Worm (Caenorhabditis elegans) whole organism, mixed stage, embryonic: ENCODE results near the gene R05D3.8.

Experiments used
- M03D4.4 ChIP-seq: sonication (generic microtip); optimal IDR thresholded peaks from 2 replicates; lab custom pipeline; 2017; ENCODE audit warnings: mild to moderate bottlenecking, missing genetic modification characterization, missing compliant biosample characterization
- blmp-1 ChIP-seq: fragments of 150-350 bp; optimal IDR thresholded peaks from 2 replicates; lab custom pipeline; 2014; ENCODE audit warnings: missing biosample characterization, missing genetic modification characterization
- ceh-39 ChIP-seq: fragments of 150-350 bp; optimal IDR thresholded peaks from 2 replicates; lab custom pipeline; 2014; ENCODE audit warnings: missing biosample characterization, missing genetic modification characterization
- ceh-43 ChIP-seq: fragments of 200-800 bp; sonication (Bioruptor generic); optimal IDR thresholded peaks from 2 replicates; lab custom pipeline; 2018; ENCODE audit warnings: mild to moderate bottlenecking, missing genetic modification characterization, moderate library complexity, missing compliant biosample characterization
- ceh-83 ChIP-seq: fragments of 200-800 bp; sonication (Bioruptor generic); optimal IDR thresholded peaks from 2 replicates; lab custom pipeline; 2018; ENCODE audit warnings: mild to moderate bottlenecking, missing genetic modification characterization, missing compliant biosample characterization
- ces-1 ChIP-seq: fragments of 150-350 bp; optimal IDR thresholded peaks from 2 replicates; lab custom pipeline; 2014; ENCODE audit warnings: missing biosample characterization, missing genetic modification reagents, missing genetic modification characterization
- cnd-1 ChIP-seq: fragments of 200-800 bp; sonication (Bioruptor generic); optimal IDR thresholded peaks from 2 replicates; lab custom pipeline; 2018; ENCODE audit warnings: mild to moderate bottlenecking, missing genetic modification characterization, missing compliant biosample characterization
- drap-1 ChIP-seq: fragments of 200-800 bp; sonication (Bioruptor generic); optimal IDR thresholded peaks from 3 replicates; lab custom pipeline; 2018; ENCODE audit warnings: mild to moderate bottlenecking, missing genetic modification characterization, missing compliant biosample characterization
- elt-1 ChIP-seq: sonication (generic microtip); optimal IDR thresholded peaks from 2 replicates; lab custom pipeline; 2017; ENCODE audit warnings: missing genetic modification characterization, mild to moderate bottlenecking, missing compliant biosample characterization, antibody characterized with exemption, moderate library complexity, borderline replicate concordance; ENCODE audit not compliant: insufficient read depth
- elt-3 ChIP-seq: fragments of 150-350 bp; optimal IDR thresholded peaks from 2 replicates; lab custom pipeline; 2014; ENCODE audit warnings: missing biosample characterization, missing genetic modification characterization
- hlh-1 ChIP-seq: fragments of 150-350 bp; optimal IDR thresholded peaks from 2 replicates; lab custom pipeline; 2014; ENCODE audit warnings: missing biosample characterization, missing genetic modification reagents, missing genetic modification characterization
- lin-13 ChIP-seq: fragments of 150-350 bp; optimal IDR thresholded peaks from 2 replicates; lab custom pipeline; 2014; ENCODE audit warnings: missing biosample characterization, missing genetic modification characterization
- lin-32 ChIP-seq: fragments of 200-800 bp; sonication (Bioruptor generic); optimal IDR thresholded peaks from 2 replicates; lab custom pipeline; 2018; ENCODE audit warnings: mild to moderate bottlenecking, missing genetic modification characterization, missing compliant biosample characterization
- lsy-2 ChIP-seq: fragments of 150-350 bp; optimal IDR thresholded peaks from 2 replicates; lab custom pipeline; 2014; ENCODE audit warnings: missing biosample characterization, missing genetic modification characterization
- mab-5 ChIP-seq: fragments of 150-350 bp; optimal IDR thresholded peaks from 2 replicates; lab custom pipeline; 2014; ENCODE audit warnings: missing biosample characterization, missing genetic modification characterization
- mep-1 ChIP-seq: fragments of 150-350 bp; optimal IDR thresholded peaks from 2 replicates; lab custom pipeline; 2017; ENCODE audit warnings: missing biosample characterization, missing genetic modification reagents, missing genetic modification characterization, inconsistent platforms
- mls-2 ChIP-seq: sonication (generic microtip); optimal IDR thresholded peaks from 2 replicates; lab custom pipeline; 2016; ENCODE audit warnings: mild to moderate bottlenecking, missing genetic modification characterization, moderate library complexity, missing compliant biosample characterization
- nhr-2 ChIP-seq: fragments of 150-350 bp; optimal IDR thresholded peaks from 2 replicates; lab custom pipeline; 2014; ENCODE audit warnings: missing biosample characterization, missing genetic modification characterization
- nhr-237 ChIP-seq: fragments of 150-350 bp; optimal IDR thresholded peaks from 2 replicates; lab custom pipeline; 2014; ENCODE audit warnings: missing biosample characterization, missing genetic modification characterization
- nhr-28 ChIP-seq: fragments of 150-350 bp; optimal IDR thresholded peaks from 2 replicates; lab custom pipeline; 2014; ENCODE audit warnings: missing biosample characterization, missing genetic modification characterization
- nhr-76 ChIP-seq: sonication (generic microtip); optimal IDR thresholded peaks from 2 replicates; lab custom pipeline; 2017; ENCODE audit warnings: missing biosample characterization, missing genetic modification characterization
- pha-4 ChIP-seq: fragments of 150-350 bp; optimal IDR thresholded peaks from 2 replicates; lab custom pipeline; 2018; ENCODE audit warnings: missing biosample characterization, missing genetic modification reagents, missing genetic modification characterization
- sem-2 ChIP-seq: fragments of 200-800 bp; sonication (Bioruptor generic); optimal IDR thresholded peaks from 2 replicates; lab custom pipeline; 2018; ENCODE audit warnings: mild to moderate bottlenecking, missing genetic modification characterization, missing compliant biosample characterization
- snpc-4 ChIP-seq: fragments of 150-350 bp; optimal IDR thresholded peaks from 2 replicates; lab custom pipeline; 2014; ENCODE audit warnings: missing biosample characterization, missing genetic modification characterization
- sptf-1 ChIP-seq: sonication (generic microtip); optimal IDR thresholded peaks from 2 replicates; lab custom pipeline; 2017; ENCODE audit warnings: mild to moderate bottlenecking, missing genetic modification characterization, moderate library complexity, missing compliant biosample characterization
- tbx-8 ChIP-seq: fragments of 200-800 bp; sonication (Bioruptor generic); optimal IDR thresholded peaks from 2 replicates; lab custom pipeline; 2018; ENCODE audit warnings: mild to moderate bottlenecking, missing genetic modification characterization, moderate library complexity, missing compliant biosample characterization
- unc-120 ChIP-seq: sonication (generic microtip); optimal IDR thresholded peaks from 2 replicates; lab custom pipeline; 2017; ENCODE audit warnings: missing genetic modification characterization, missing compliant biosample characterization; ENCODE audit not compliant: poor library complexity, severe bottlenecking
- unc-39 ChIP-seq: fragments of 150-350 bp; optimal IDR thresholded peaks from 2 replicates; lab custom pipeline; 2014; ENCODE audit warnings: missing biosample characterization, missing genetic modification characterization
- unc-62 ChIP-seq: fragments of 150-350 bp; optimal IDR thresholded peaks from 2 replicates; lab custom pipeline; 2014; ENCODE audit warnings: missing biosample characterization, missing genetic modification reagents, missing genetic modification characterization
- zip-8 ChIP-seq: fragments of 150-350 bp; optimal IDR thresholded peaks from 2 replicates; lab custom pipeline; 2014; ENCODE audit warnings: missing biosample characterization, missing genetic modification characterization
- ztf-11 ChIP-seq: fragments of 150-350 bp; optimal IDR thresholded peaks from 2 replicates; lab custom pipeline; 2014; ENCODE audit warnings: missing biosample characterization, missing genetic modification characterization

R05D3.8 gene

DNA sequence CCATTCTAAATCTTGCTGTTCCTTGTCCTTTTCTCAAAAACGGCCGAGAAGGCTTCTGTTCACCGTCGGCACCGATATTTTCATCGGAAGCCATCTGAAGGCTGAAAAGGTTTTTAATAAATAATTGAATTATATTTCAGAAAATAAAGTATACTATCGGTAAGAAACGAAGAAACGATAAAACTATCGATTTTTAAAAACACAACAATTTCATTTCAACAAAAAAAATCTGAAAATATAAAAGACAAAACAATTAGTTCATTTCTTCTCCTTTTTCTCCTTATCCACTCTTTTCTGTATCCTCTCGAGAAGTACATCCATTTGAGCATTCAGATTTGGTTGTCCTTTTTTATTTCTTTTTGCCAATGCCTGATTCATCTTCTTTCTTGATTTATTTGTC lies 39.6 kb downstream of the R05D3.8 start, which contains the start of gene sas-4:
Gene sas-4, minus strand, starts transcription at position 101 of the 400 bp plus-strand sequence.
- TF ChIP-seq nhr-2 = no peak
- TF ChIP-seq unc-39 (tag; lab: Kevin White, UChicago) = no peak
- TF ChIP-seq lin-32 (GFP tag; lab: Kevin White, UChicago) = no peak
- no peak for TF ChIP-seq blmp-1 (tag; lab: Kevin White, UChicago)
- TF ChIP-seq M03D4.4 (tag; lab: Kevin White, UChicago) = no peak
- TF ChIP-seq mls-2 (tag; lab: Kevin White, UChicago) = no peak
- TF ChIP-seq nhr-28 (tag; lab: Kevin White, UChicago) = no peak
- no peak for TF ChIP-seq mab-5

ce11 chrIII:8312393-8312792 lies 45.7 kb downstream of the R05D3.8 start, which contains the start of gene F10E9.2:
Gene F10E9.2, plus strand, starts transcription at chrIII:8312693.
- TF ChIP-seq unc-39 (tag; lab: Kevin White, UChicago) = no peak
- no peak for TF ChIP-seq lin-32 (GFP tag; lab: Kevin White, UChicago)
- no peak for TF ChIP-seq unc-120
- TF ChIP-seq unc-62 (GFP tag; lab: Kevin White, UChicago) = no peak
- no peak for TF ChIP-seq ces-1
- TF ChIP-seq ceh-83 (GFP tag; lab: Kevin White, UChicago) = no peak
- no peak for TF ChIP-seq snpc-4

- no peak for TF ChIP-seq sem-2 (GFP tag; lab: Kevin White, UChicago)
- TF ChIP-seq ceh-39 (tag; lab: Kevin White, UChicago) = peak; percentile 34
- TF ChIP-seq ces-1 = peak; percentile 8
- TF ChIP-seq pha-4 = no peak
- TF ChIP-seq lin-13 (tag; lab: Kevin White, UChicago) = no peak
- TF ChIP-seq lsy-2 (tag; lab: Kevin White, UChicago) = peak; percentile 93
- peak; percentile 49 for TF ChIP-seq mep-1 (tag; lab: Kevin White, UChicago)
- no peak for TF ChIP-seq nhr-237 (tag; lab: Kevin White, UChicago)
- no peak for TF ChIP-seq zip-8 (tag; lab: Kevin White, UChicago)
- no peak for TF ChIP-seq elt-1 (tag; lab: Kevin White, UChicago)
- no peak for TF ChIP-seq unc-120
- no peak for TF ChIP-seq drap-1 (GFP tag; lab: Kevin White, UChicago)
- TF ChIP-seq ztf-11 (tag; lab: Kevin White, UChicago) = no peak
- TF ChIP-seq mls-2 (tag; lab: Kevin White, UChicago) = no peak
- TF ChIP-seq unc-62 (GFP tag; lab: Kevin White, UChicago) = no peak
- no peak for TF ChIP-seq sptf-1 (tag; lab: Kevin White, UChicago)
- no peak for TF ChIP-seq lin-32 (GFP tag; lab: Kevin White, UChicago)
- TF ChIP-seq cnd-1 (tag; lab: Kevin White, UChicago) = no peak
- no peak for TF ChIP-seq nhr-76 (tag; lab: Kevin White, UChicago)
- no peak for TF ChIP-seq elt-3 (tag; lab: Kevin White, UChicago)
- peak; percentile 39 for TF ChIP-seq hlh-1
- no peak for TF ChIP-seq tbx-8 (GFP tag; lab: Kevin White, UChicago)
- no peak for TF ChIP-seq ceh-43 (GFP tag; lab: Kevin White, UChicago)
- TF ChIP-seq, all 35 proteins: peak for 5
Observed at ce11 chrIII:8310239-8311057, 47.7 kb downstream of the R05D3.8 start, which contains the start of gene F10E9.3. Gene F10E9.3, plus strand, starts transcription at chrIII:8311007.

DNA sequence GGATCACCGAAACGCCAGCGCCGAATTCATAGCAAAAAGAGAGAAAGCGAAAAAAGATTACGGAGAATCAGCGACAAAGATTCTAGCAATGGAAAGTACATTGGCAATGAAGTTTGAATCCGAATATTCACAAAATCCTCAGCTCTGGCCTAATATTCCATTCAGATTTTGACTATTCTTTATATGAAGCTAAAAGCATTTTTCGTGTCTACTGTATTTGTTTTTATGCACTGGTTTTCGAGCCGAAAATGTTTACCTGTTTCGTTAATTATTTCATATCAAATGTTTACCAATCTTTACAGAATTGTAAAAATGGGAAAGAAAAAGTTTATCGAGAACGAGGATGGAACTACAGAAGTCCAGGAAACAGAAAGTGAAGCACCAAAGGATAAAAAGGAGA lies 49.9 kb downstream of the R05D3.8 start, which contains the start of gene F10E9.4:
Gene F10E9.4, plus strand, starts transcription at position 301 of the 400 bp plus-strand sequence.
- TF ChIP-seq unc-39 (tag; lab: Kevin White, UChicago) = no peak
- TF ChIP-seq sem-2 (GFP tag; lab: Kevin White, UChicago) = no peak
- TF ChIP-seq hlh-1 = no peak
- TF ChIP-seq unc-62 (GFP tag; lab: Kevin White, UChicago) = no peak

- peak; percentile 15 for TF ChIP-seq nhr-237 (tag; lab: Kevin White, UChicago)
- TF ChIP-seq ces-1 = peak; percentile 70
- TF ChIP-seq ceh-39 (tag; lab: Kevin White, UChicago) = peak; percentile 38
- TF ChIP-seq lin-13 (tag; lab: Kevin White, UChicago) = peak; percentile 30
- peak; percentile 54 for TF ChIP-seq sptf-1 (tag; lab: Kevin White, UChicago)
- TF ChIP-seq zip-8 (tag; lab: Kevin White, UChicago) = no peak
- peak; percentile 26 for TF ChIP-seq nhr-2
- no peak for TF ChIP-seq elt-3 (tag; lab: Kevin White, UChicago)
- peak; percentile 74 for TF ChIP-seq lsy-2 (tag; lab: Kevin White, UChicago)
- TF ChIP-seq mep-1 (tag; lab: Kevin White, UChicago) = peak; percentile 61
Observed at ce11 chrIII:8307356-8307755, 50.8 kb downstream of the R05D3.8 start, which contains the start of the genes F10E9.7 and F10E9.5. Gene F10E9.7, minus strand, starts transcription at chrIII:8307441. Gene F10E9.5, plus strand, starts transcription at chrIII:8307592.
